Fruit fly (Drosophila melanogaster) whole organism, prepupa: Measurements from ENCODE around the gene EMC4.

ENCODE experiments used
- Blimp-1 ChIP-seq: fragments of 200-800 bp; sonication (Bioruptor generic); optimal IDR thresholded peaks from 3 replicates; lab custom pipeline; 2017; ENCODE audit warnings: missing biosample characterization, missing genetic modification characterization, mild to moderate bottlenecking, moderate library complexity, missing genetic modification reagents
- CG10631 ChIP-seq: fragments of 200-800 bp; sonication (Bioruptor generic); optimal IDR thresholded peaks from 2 replicates; lab custom pipeline; 2016; ENCODE audit warnings: missing biosample characterization, missing genetic modification characterization
- CG11902 ChIP-seq: fragments of 200-800 bp; sonication (Bioruptor generic); optimal IDR thresholded peaks from 3 replicates; lab custom pipeline; 2016; ENCODE audit warnings: missing biosample characterization, missing genetic modification characterization
- CG1621 ChIP-seq: fragments of 200-800 bp; sonication (Bioruptor generic); optimal IDR thresholded peaks from 3 replicates; lab custom pipeline; 2018; ENCODE audit warnings: missing biosample characterization, mild to moderate bottlenecking, missing genetic modification characterization
- CG16779 ChIP-seq: fragments of 200-800 bp; sonication (Bioruptor generic); optimal IDR thresholded peaks from 3 replicates; lab custom pipeline; 2017; ENCODE audit warnings: missing biosample characterization, mild to moderate bottlenecking, missing genetic modification characterization
- CG3032 ChIP-seq: fragments of 200-800 bp; optimal IDR thresholded peaks from 2 replicates; lab custom pipeline; 2019; ENCODE audit warnings: missing biosample characterization, mild to moderate bottlenecking, missing genetic modification characterization, moderate library complexity
- CG31627 ChIP-seq: fragments of 200-800 bp; sonication (Bioruptor generic); optimal IDR thresholded peaks from 3 replicates; lab custom pipeline; 2016; ENCODE audit warnings: missing biosample characterization, missing genetic modification characterization
- CG32006 ChIP-seq: fragments of 200-800 bp; sonication (Bioruptor generic); optimal IDR thresholded peaks from 3 replicates; lab custom pipeline; 2017; ENCODE audit warnings: missing biosample characterization, mild to moderate bottlenecking, missing genetic modification characterization
- CG34406 ChIP-seq: fragments of 200-800 bp; sonication (Bioruptor generic); optimal IDR thresholded peaks from 3 replicates; lab custom pipeline; 2016; ENCODE audit warnings: missing biosample characterization, missing genetic modification characterization
- CG3919 ChIP-seq: fragments of 200-800 bp; sonication (Bioruptor generic); optimal IDR thresholded peaks from 3 replicates; lab custom pipeline; 2016; ENCODE audit warnings: missing biosample characterization, missing genetic modification characterization
- CG4318 ChIP-seq: fragments of 200-800 bp; sonication (Bioruptor generic); optimal IDR thresholded peaks from 3 replicates; lab custom pipeline; 2017; ENCODE audit warnings: missing biosample characterization, mild to moderate bottlenecking, missing genetic modification characterization
- CG6163 ChIP-seq: fragments of 200-800 bp; sonication (Bioruptor generic); IDR thresholded peaks from 3 replicates; pipeline ENCODE4 v1.3.6; 2022; ENCODE audit warnings: missing biosample characterization, missing genetic modification characterization
- CG6276 ChIP-seq: fragments of 200-800 bp; sonication (Bioruptor generic); optimal IDR thresholded peaks from 2 replicates; lab custom pipeline; 2017; ENCODE audit warnings: missing biosample characterization, mild to moderate bottlenecking, missing genetic modification characterization
- CG6792 ChIP-seq: fragments of 200-800 bp; sonication (Bioruptor generic); optimal IDR thresholded peaks from 3 replicates; lab custom pipeline; 2016; ENCODE audit warnings: missing biosample characterization, missing genetic modification characterization
- CG6808 ChIP-seq: fragments of 200-800 bp; sonication (Bioruptor generic); optimal IDR thresholded peaks from 3 replicates; lab custom pipeline; 2017; ENCODE audit warnings: missing biosample characterization, missing genetic modification characterization, mild to moderate bottlenecking, moderate library complexity, missing genetic modification reagents
- CG6854 ChIP-seq: fragments of 200-800 bp; sonication (Bioruptor generic); optimal IDR thresholded peaks from 2 replicates; lab custom pipeline; 2017; ENCODE audit warnings: missing biosample characterization, mild to moderate bottlenecking, missing genetic modification characterization
- CG7368 ChIP-seq: fragments of 200-800 bp; sonication (Bioruptor generic); optimal IDR thresholded peaks from 3 replicates; lab custom pipeline; 2016; ENCODE audit warnings: missing biosample characterization, missing genetic modification characterization
- CG8119 ChIP-seq: fragments of 200-800 bp; sonication (Bioruptor generic); IDR thresholded peaks from 3 replicates; pipeline ENCODE4 v1.3.6; 2022; ENCODE audit warnings: missing biosample characterization, missing genetic modification characterization
- CG8319 ChIP-seq: fragments of 200-800 bp; sonication (Bioruptor generic); optimal IDR thresholded peaks from 3 replicates; lab custom pipeline; 2016; ENCODE audit warnings: missing biosample characterization, missing genetic modification characterization
- CG8632 ChIP-seq: fragments of 200-800 bp; sonication (Bioruptor generic); optimal IDR thresholded peaks from 3 replicates; lab custom pipeline; 2016; ENCODE audit warnings: missing biosample characterization, missing genetic modification characterization
- Eip75B ChIP-seq: fragments of 200-800 bp; sonication (Bioruptor generic); optimal IDR thresholded peaks from 3 replicates; lab custom pipeline; 2016; ENCODE audit warnings: missing biosample characterization, missing genetic modification characterization
- Eip78C ChIP-seq: fragments of 200-800 bp; sonication (Bioruptor generic); peaks from one replicate; lab custom pipeline; 2016; ENCODE audit warnings: missing biosample characterization, missing genetic modification characterization
- Eip93F ChIP-seq: fragments of 200-800 bp; sonication (Bioruptor generic); optimal IDR thresholded peaks from 2 replicates; lab custom pipeline; 2016; ENCODE audit warnings: missing biosample characterization, mild to moderate bottlenecking, missing genetic modification characterization
- Ets21C ChIP-seq: fragments of 200-800 bp; sonication (Bioruptor generic); optimal IDR thresholded peaks from 3 replicates; lab custom pipeline; 2016; ENCODE audit warnings: missing biosample characterization, missing genetic modification characterization
- Ets96B ChIP-seq: fragments of 200-800 bp; optimal IDR thresholded peaks from 2 replicates; lab custom pipeline; 2019; ENCODE audit warnings: missing biosample characterization, mild to moderate bottlenecking, missing genetic modification characterization, moderate library complexity
- Hr38 ChIP-seq: sonication (Bioruptor generic); optimal IDR thresholded peaks from 2 replicates; lab custom pipeline; 2016; ENCODE audit warnings: missing biosample characterization, missing genetic modification characterization
- Lpt ChIP-seq: fragments of 200-800 bp; sonication (Bioruptor generic); optimal IDR thresholded peaks from 3 replicates; lab custom pipeline; 2016; ENCODE audit warnings: missing biosample characterization, missing genetic modification characterization
- Met ChIP-seq: fragments of 200-800 bp; sonication (Bioruptor generic); optimal IDR thresholded peaks from 3 replicates; lab custom pipeline; 2016; ENCODE audit warnings: missing biosample characterization, missing genetic modification characterization
- OdsH ChIP-seq: fragments of 200-800 bp; sonication (Bioruptor generic); optimal IDR thresholded peaks from 3 replicates; lab custom pipeline; 2016; ENCODE audit warnings: missing biosample characterization, missing genetic modification characterization
- Smox ChIP-seq: fragments of 200-800 bp; sonication (Bioruptor generic); optimal IDR thresholded peaks from 3 replicates; lab custom pipeline; 2016; ENCODE audit warnings: missing biosample characterization, missing genetic modification characterization
- Sox102F ChIP-seq: fragments of 200-800 bp; sonication (Bioruptor generic); optimal IDR thresholded peaks from 2 replicates; lab custom pipeline; 2016; ENCODE audit warnings: missing biosample characterization, mild to moderate bottlenecking, missing genetic modification characterization
- Sox14 ChIP-seq: fragments of 200-800 bp; sonication (Bioruptor generic); optimal IDR thresholded peaks from 3 replicates; lab custom pipeline; 2016; ENCODE audit warnings: missing biosample characterization, missing genetic modification characterization
- achi ChIP-seq: fragments of 200-800 bp; sonication (Bioruptor generic); optimal IDR thresholded peaks from 3 replicates; lab custom pipeline; 2016; ENCODE audit warnings: missing biosample characterization, missing genetic modification characterization
- acj6 ChIP-seq: fragments of 200-800 bp; sonication (Bioruptor generic); optimal IDR thresholded peaks from 3 replicates; lab custom pipeline; 2016; ENCODE audit warnings: missing biosample characterization, missing genetic modification characterization
- cyc ChIP-seq: fragments of 200-800 bp; sonication (Bioruptor generic); optimal IDR thresholded peaks from 3 replicates; lab custom pipeline; 2016; ENCODE audit warnings: missing biosample characterization, missing genetic modification characterization
- dsx ChIP-seq: fragments of 200-800 bp; optimal IDR thresholded peaks from 3 replicates; lab custom pipeline; 2019; ENCODE audit warnings: missing biosample characterization, mild to moderate bottlenecking, missing genetic modification characterization, moderate library complexity; ENCODE audit not compliant: poor library complexity, severe bottlenecking
- eg ChIP-seq: fragments of 200-800 bp; sonication (Bioruptor generic); IDR thresholded peaks from 3 replicates; pipeline ENCODE4 v1.3.6; 2022; ENCODE audit warnings: missing biosample characterization, missing genetic modification characterization
- esn ChIP-seq: fragments of 200-800 bp; sonication (Bioruptor generic); optimal IDR thresholded peaks from 2 replicates; lab custom pipeline; 2016; ENCODE audit warnings: missing biosample characterization, mild to moderate bottlenecking, missing genetic modification characterization, moderate library complexity
- fd59A ChIP-seq: fragments of 200-800 bp; sonication (Bioruptor generic); optimal IDR thresholded peaks from 2 replicates; lab custom pipeline; 2017; ENCODE audit warnings: missing biosample characterization, mild to moderate bottlenecking, missing genetic modification characterization, missing genetic modification reagents
- fd85E ChIP-seq: fragments of 200-800 bp; sonication (Bioruptor generic); optimal IDR thresholded peaks from 3 replicates; lab custom pipeline; 2016; ENCODE audit warnings: missing biosample characterization, missing genetic modification characterization
- fkh ChIP-seq: fragments of 200-800 bp; sonication (Bioruptor generic); optimal IDR thresholded peaks from 3 replicates; lab custom pipeline; 2017; ENCODE audit warnings: missing biosample characterization, mild to moderate bottlenecking, missing genetic modification characterization, moderate library complexity
- lz ChIP-seq: fragments of 200-800 bp; sonication (Bioruptor generic); optimal IDR thresholded peaks from 3 replicates; lab custom pipeline; 2016; ENCODE audit warnings: missing biosample characterization, missing genetic modification characterization
- salr ChIP-seq, 2 experiments: fragments of 200-800 bp; sonication (Bioruptor generic); optimal IDR thresholded peaks; 3 replicates each; lab custom pipeline; 2016 to 2018; ENCODE audit warnings: missing biosample characterization in 2 of 2, missing genetic modification characterization in 2 of 2, mild to moderate bottlenecking in 1 of 2
- spab ChIP-seq: fragments of 200-800 bp; sonication (Bioruptor generic); optimal IDR thresholded peaks from 2 replicates; lab custom pipeline; 2017; ENCODE audit warnings: missing biosample characterization, mild to moderate bottlenecking, missing genetic modification characterization, missing genetic modification reagents
- ss ChIP-seq, 2 experiments: fragments of 200-800 bp; sonication (Bioruptor generic); optimal IDR thresholded peaks; 2 replicates in 1 of 2; 3 replicates in 1 of 2; lab custom pipeline; 2017 to 2018; ENCODE audit warnings: mild to moderate bottlenecking in 2 of 2, missing biosample characterization in 2 of 2, missing genetic modification characterization in 2 of 2, moderate library complexity in 1 of 2
- svp ChIP-seq: fragments of 200-800 bp; sonication (Bioruptor generic); peaks from one replicate; lab custom pipeline; 2016; ENCODE audit warnings: missing biosample characterization, missing genetic modification characterization
- topi ChIP-seq: fragments of 200-800 bp; sonication (Bioruptor generic); optimal IDR thresholded peaks from 3 replicates; lab custom pipeline; 2016; ENCODE audit warnings: missing biosample characterization, missing genetic modification characterization
- vri ChIP-seq: fragments of 200-800 bp; sonication (Bioruptor generic); optimal IDR thresholded peaks from 3 replicates; lab custom pipeline; 2016; ENCODE audit warnings: missing biosample characterization, mild to moderate bottlenecking, missing genetic modification characterization

The EMC4 gene

DNA sequence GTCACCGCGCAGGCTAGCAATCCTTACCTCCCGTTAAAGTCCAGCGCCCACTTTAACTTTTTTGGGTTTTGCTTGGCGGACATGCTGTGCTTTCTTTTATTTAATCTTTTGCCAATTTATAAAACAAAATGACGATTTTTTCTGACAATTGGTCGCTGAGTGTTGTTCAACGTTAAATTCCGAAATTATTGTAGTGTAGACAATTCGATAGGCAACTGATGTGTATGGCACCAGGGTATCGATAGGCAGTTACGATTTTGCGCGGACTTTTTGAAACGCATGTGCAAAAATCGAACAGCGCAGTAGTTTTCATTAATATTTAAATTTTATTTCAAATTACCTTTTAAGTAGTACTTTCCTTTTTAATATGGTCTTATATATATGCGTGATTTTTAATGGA, at the start of gene EMC4:
Gene EMC4 (minus strand): TSS at position 174 of the 400 bp plus-strand sequence.
- no peak for TF ChIP-seq CG3032
- TF ChIP-seq esn: peak; percentile 71
- no peak for TF ChIP-seq Met (GFP tag; lab: Kevin White, UChicago)
- TF ChIP-seq achi (GFP tag; lab: Kevin White, UChicago): peak; percentile 90
- TF ChIP-seq Sox14: peak; percentile 31
- no peak for TF ChIP-seq Hr38 (GFP tag; lab: Kevin White, UChicago)
- TF ChIP-seq Eip75B: peak; percentile 44
- TF ChIP-seq Eip78C (GFP tag; lab: Kevin White, UChicago): peak; percentile 84
- TF ChIP-seq CG10631 (GFP tag; lab: Kevin White, UChicago): peak; percentile 11
- no peak for TF ChIP-seq OdsH (GFP tag; lab: Kevin White, UChicago)
- no peak for TF ChIP-seq Lpt (GFP tag; lab: Kevin White, UChicago)
- peak; percentile 15 for TF ChIP-seq acj6
- TF ChIP-seq CG3919 (GFP tag; lab: Kevin White, UChicago): peak; percentile 63
- peak; percentile 48 for TF ChIP-seq CG31627
- TF ChIP-seq svp (GFP tag; lab: Kevin White, UChicago): peak; percentile 2
- TF ChIP-seq topi (GFP tag; lab: Kevin White, UChicago): peak; percentile 46
- TF ChIP-seq eg (GFP tag; lab: Robert Waterston, UW): 0 out of 3 replicates have a peak, but pooled peaks have one; percentile 32
- TF ChIP-seq lz (GFP tag; lab: Kevin White, UChicago): peak; percentile 54
- TF ChIP-seq Smox (GFP tag; lab: Kevin White, UChicago): no peak
- peak; percentile 63 for TF ChIP-seq vri (GFP tag; lab: Kevin White, UChicago)
- TF ChIP-seq ss (GFP tag; optimal IDR thresholded peaks at IDR 0.05; lab: Kevin White, UChicago): peak in 1 of 2 experiments; percentile 22
- no peak for TF ChIP-seq CG34406 (GFP tag; lab: Kevin White, UChicago)
- TF ChIP-seq cyc: peak; percentile 60
- TF ChIP-seq CG6792: peak; percentile 36

DNA sequence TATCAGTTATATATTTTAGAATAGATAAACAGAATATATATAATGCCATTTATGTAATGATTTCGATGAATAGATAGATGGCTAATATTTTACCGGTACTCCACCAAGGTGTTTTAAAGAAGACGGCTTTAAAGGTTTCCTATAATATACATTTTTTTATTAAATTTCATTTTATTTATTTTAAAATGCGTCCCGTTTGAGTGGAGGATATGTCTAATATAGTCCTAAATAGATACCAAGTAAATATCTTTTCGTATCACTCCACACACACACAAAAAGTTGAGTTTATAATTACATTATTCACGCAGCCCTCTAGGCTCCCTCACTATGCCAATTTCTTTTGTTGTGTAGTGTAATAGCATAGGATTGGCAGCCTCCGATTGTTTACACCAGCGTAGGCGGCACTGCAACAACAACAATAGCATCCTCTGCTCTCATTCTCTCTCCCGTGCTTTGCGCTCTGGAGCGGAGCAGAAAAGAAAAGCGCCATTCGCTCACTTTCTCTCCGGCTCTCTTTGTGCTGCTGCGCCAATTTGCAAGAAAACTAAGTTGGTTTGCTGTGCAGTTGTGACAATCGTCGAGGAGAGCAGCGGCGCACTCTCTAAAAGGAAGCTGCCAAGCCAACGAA, 42.0 kb upstream of the EMC4 start, which contains the start of gene CG12768:
Gene CG12768 (plus strand): TSS at position 578 of the 628 bp plus-strand sequence.
- TF ChIP-seq CG16779 (tag; lab: Kevin White, UChicago) (peak; percentile 47), Ets96B (tag; lab: Kevin White, UChicago) (peak; percentile 57), esn (peak; percentile 41), salr (GFP tag; optimal IDR thresholded peaks at IDR 0.05; lab: Kevin White, UChicago) (peak in 1 of 2 experiments; percentile 48), CG1621 (peak; percentile 15), spab (GFP tag; lab: Kevin White, UChicago) (peak; percentile 67), fkh (GFP tag; lab: Kevin White, UChicago) (no peak), CG6163 (GFP tag; lab: Robert Waterston, UW) (no peak), lz (GFP tag; lab: Kevin White, UChicago) (peak; percentile 13), Lpt (GFP tag; lab: Kevin White, UChicago) (no peak), CG6792 (no peak), CG11902 (GFP tag; lab: Kevin White, UChicago) (no peak), Sox102F (GFP tag; lab: Kevin White, UChicago) (no peak), CG8632 (peak; percentile 37), CG34406 (GFP tag; lab: Kevin White, UChicago) (peak; percentile 49), dsx (peak; percentile 45), fd59A (GFP tag; lab: Kevin White, UChicago) (peak; percentile 31), fd85E (GFP tag; lab: Kevin White, UChicago) (no peak), CG8119 (GFP tag; lab: Robert Waterston, UW) (no peak), Blimp-1 (GFP tag; lab: Kevin White, UChicago) (peak; percentile 18), Eip75B (no peak), Ets21C (GFP tag; lab: Kevin White, UChicago) (no peak), CG6276 (peak; percentile 45), Eip93F (GFP tag; lab: Kevin White, UChicago) (no peak), CG6854 (GFP tag; lab: Kevin White, UChicago) (no peak), Hr38 (GFP tag; lab: Kevin White, UChicago) (no peak), CG6808 (peak; percentile 58), topi (GFP tag; lab: Kevin White, UChicago) (peak; percentile 16), vri (GFP tag; lab: Kevin White, UChicago) (no peak), CG32006 (GFP tag; lab: Kevin White, UChicago) (peak; percentile 78), CG31627 (no peak), CG8319 (GFP tag; lab: Kevin White, UChicago) (no peak), CG4318 (GFP tag; lab: Kevin White, UChicago) (peak; percentile 54), Eip78C (GFP tag; lab: Kevin White, UChicago) (peak; percentile 41), CG7368 (GFP tag; lab: Kevin White, UChicago) (no peak), CG3032 (peak; percentile 65)
